Fruit fly (Drosophila melanogaster) whole organism, prepupa: ENCODE results near the gene prd1.
A peak's percentile ranks its signal among the peaks of the same experiment; 100 is the strongest.

ENCODE experiments used
- CG11294 ChIP-seq: fragments of 200-800 bp; sonication (Bioruptor generic); IDR thresholded peaks from 2 replicates; pipeline ENCODE4 v1.3.6; 2022; ENCODE audit warnings: missing biosample characterization, missing genetic modification characterization
- CG1621 ChIP-seq: fragments of 200-800 bp; sonication (Bioruptor generic); optimal IDR thresholded peaks from 3 replicates; lab custom pipeline; 2018; ENCODE audit warnings: missing biosample characterization, mild to moderate bottlenecking, missing genetic modification characterization
- CG16779 ChIP-seq: fragments of 200-800 bp; sonication (Bioruptor generic); optimal IDR thresholded peaks from 3 replicates; lab custom pipeline; 2017; ENCODE audit warnings: missing biosample characterization, mild to moderate bottlenecking, missing genetic modification characterization
- CG3032 ChIP-seq: fragments of 200-800 bp; optimal IDR thresholded peaks from 2 replicates; lab custom pipeline; 2019; ENCODE audit warnings: missing biosample characterization, mild to moderate bottlenecking, missing genetic modification characterization, moderate library complexity
- CG31627 ChIP-seq: fragments of 200-800 bp; sonication (Bioruptor generic); optimal IDR thresholded peaks from 3 replicates; lab custom pipeline; 2016; ENCODE audit warnings: missing biosample characterization, missing genetic modification characterization
- CG4318 ChIP-seq: fragments of 200-800 bp; sonication (Bioruptor generic); optimal IDR thresholded peaks from 3 replicates; lab custom pipeline; 2017; ENCODE audit warnings: missing biosample characterization, mild to moderate bottlenecking, missing genetic modification characterization
- CG6808 ChIP-seq: fragments of 200-800 bp; sonication (Bioruptor generic); optimal IDR thresholded peaks from 3 replicates; lab custom pipeline; 2017; ENCODE audit warnings: missing biosample characterization, missing genetic modification characterization, mild to moderate bottlenecking, moderate library complexity, missing genetic modification reagents
- CG6854 ChIP-seq: fragments of 200-800 bp; sonication (Bioruptor generic); optimal IDR thresholded peaks from 2 replicates; lab custom pipeline; 2017; ENCODE audit warnings: missing biosample characterization, mild to moderate bottlenecking, missing genetic modification characterization
- CG8119 ChIP-seq: fragments of 200-800 bp; sonication (Bioruptor generic); IDR thresholded peaks from 3 replicates; pipeline ENCODE4 v1.3.6; 2022; ENCODE audit warnings: missing biosample characterization, missing genetic modification characterization
- CG8632 ChIP-seq: fragments of 200-800 bp; sonication (Bioruptor generic); optimal IDR thresholded peaks from 3 replicates; lab custom pipeline; 2016; ENCODE audit warnings: missing biosample characterization, missing genetic modification characterization
- Eip75B ChIP-seq: fragments of 200-800 bp; sonication (Bioruptor generic); optimal IDR thresholded peaks from 3 replicates; lab custom pipeline; 2016; ENCODE audit warnings: missing biosample characterization, missing genetic modification characterization
- Eip78C ChIP-seq: fragments of 200-800 bp; sonication (Bioruptor generic); peaks from one replicate; lab custom pipeline; 2016; ENCODE audit warnings: missing biosample characterization, missing genetic modification characterization
- Eip93F ChIP-seq: fragments of 200-800 bp; sonication (Bioruptor generic); optimal IDR thresholded peaks from 2 replicates; lab custom pipeline; 2016; ENCODE audit warnings: missing biosample characterization, mild to moderate bottlenecking, missing genetic modification characterization
- Ets96B ChIP-seq: fragments of 200-800 bp; optimal IDR thresholded peaks from 2 replicates; lab custom pipeline; 2019; ENCODE audit warnings: missing biosample characterization, mild to moderate bottlenecking, missing genetic modification characterization, moderate library complexity
- Hr38 ChIP-seq: sonication (Bioruptor generic); optimal IDR thresholded peaks from 2 replicates; lab custom pipeline; 2016; ENCODE audit warnings: missing biosample characterization, missing genetic modification characterization
- OdsH ChIP-seq: fragments of 200-800 bp; sonication (Bioruptor generic); optimal IDR thresholded peaks from 3 replicates; lab custom pipeline; 2016; ENCODE audit warnings: missing biosample characterization, missing genetic modification characterization
- Sox14 ChIP-seq: fragments of 200-800 bp; sonication (Bioruptor generic); optimal IDR thresholded peaks from 3 replicates; lab custom pipeline; 2016; ENCODE audit warnings: missing biosample characterization, missing genetic modification characterization
- Sox15 ChIP-seq: fragments of 200-800 bp; sonication (Bioruptor generic); optimal IDR thresholded peaks from 3 replicates; lab custom pipeline; 2016; ENCODE audit warnings: missing biosample characterization, missing genetic modification characterization
- acj6 ChIP-seq: fragments of 200-800 bp; sonication (Bioruptor generic); optimal IDR thresholded peaks from 3 replicates; lab custom pipeline; 2016; ENCODE audit warnings: missing biosample characterization, missing genetic modification characterization
- cyc ChIP-seq: fragments of 200-800 bp; sonication (Bioruptor generic); optimal IDR thresholded peaks from 3 replicates; lab custom pipeline; 2016; ENCODE audit warnings: missing biosample characterization, missing genetic modification characterization
- dsx ChIP-seq: fragments of 200-800 bp; optimal IDR thresholded peaks from 3 replicates; lab custom pipeline; 2019; ENCODE audit warnings: missing biosample characterization, mild to moderate bottlenecking, missing genetic modification characterization, moderate library complexity; ENCODE audit not compliant: poor library complexity, severe bottlenecking
- eg ChIP-seq: fragments of 200-800 bp; sonication (Bioruptor generic); IDR thresholded peaks from 3 replicates; pipeline ENCODE4 v1.3.6; 2022; ENCODE audit warnings: missing biosample characterization, missing genetic modification characterization
- esn ChIP-seq: fragments of 200-800 bp; sonication (Bioruptor generic); optimal IDR thresholded peaks from 2 replicates; lab custom pipeline; 2016; ENCODE audit warnings: missing biosample characterization, mild to moderate bottlenecking, missing genetic modification characterization, moderate library complexity
- fd59A ChIP-seq: fragments of 200-800 bp; sonication (Bioruptor generic); optimal IDR thresholded peaks from 2 replicates; lab custom pipeline; 2017; ENCODE audit warnings: missing biosample characterization, mild to moderate bottlenecking, missing genetic modification characterization, missing genetic modification reagents
- fd85E ChIP-seq: fragments of 200-800 bp; sonication (Bioruptor generic); optimal IDR thresholded peaks from 3 replicates; lab custom pipeline; 2016; ENCODE audit warnings: missing biosample characterization, missing genetic modification characterization
- fkh ChIP-seq: fragments of 200-800 bp; sonication (Bioruptor generic); optimal IDR thresholded peaks from 3 replicates; lab custom pipeline; 2017; ENCODE audit warnings: missing biosample characterization, mild to moderate bottlenecking, missing genetic modification characterization, moderate library complexity
- pdm3 ChIP-seq: fragments of 200-800 bp; sonication (Bioruptor generic); optimal IDR thresholded peaks from 3 replicates; lab custom pipeline; 2016; ENCODE audit warnings: missing biosample characterization, missing genetic modification characterization
- salr ChIP-seq, 2 experiments: fragments of 200-800 bp; sonication (Bioruptor generic); optimal IDR thresholded peaks; 3 replicates each; lab custom pipeline; 2016 to 2018; ENCODE audit warnings: missing biosample characterization in 2 of 2, missing genetic modification characterization in 2 of 2, mild to moderate bottlenecking in 1 of 2
- spab ChIP-seq: fragments of 200-800 bp; sonication (Bioruptor generic); optimal IDR thresholded peaks from 2 replicates; lab custom pipeline; 2017; ENCODE audit warnings: missing biosample characterization, mild to moderate bottlenecking, missing genetic modification characterization, missing genetic modification reagents
- ss ChIP-seq, 2 experiments: fragments of 200-800 bp; sonication (Bioruptor generic); optimal IDR thresholded peaks; 2 replicates in 1 of 2; 3 replicates in 1 of 2; lab custom pipeline; 2017 to 2018; ENCODE audit warnings: mild to moderate bottlenecking in 2 of 2, missing biosample characterization in 2 of 2, missing genetic modification characterization in 2 of 2, moderate library complexity in 1 of 2
- topi ChIP-seq: fragments of 200-800 bp; sonication (Bioruptor generic); optimal IDR thresholded peaks from 3 replicates; lab custom pipeline; 2016; ENCODE audit warnings: missing biosample characterization, missing genetic modification characterization
- vri ChIP-seq: fragments of 200-800 bp; sonication (Bioruptor generic); optimal IDR thresholded peaks from 3 replicates; lab custom pipeline; 2016; ENCODE audit warnings: missing biosample characterization, mild to moderate bottlenecking, missing genetic modification characterization

The prd1 gene

dm6 chr3R:11764279-11764880 lies 22.4 kb downstream of the prd1 start, which contains the start of gene Lk6 (continued):
- TF ChIP-seq fd59A (GFP tag; lab: Kevin White, UChicago) (no peak), pdm3 (GFP tag; lab: Kevin White, UChicago) (no peak), CG16779 (tag; lab: Kevin White, UChicago) (peak; percentile 70), CG3032 (tag; lab: Kevin White, UChicago) (peak; percentile 6), acj6 (GFP tag; lab: Kevin White, UChicago) (no peak), Ets96B (tag; lab: Kevin White, UChicago) (peak; percentile 28), ss (GFP tag; optimal IDR thresholded peaks at IDR 0.05; lab: Kevin White, UChicago) (peak; percentile 69), CG6808 (peak; percentile 61), esn (GFP tag; lab: Kevin White, UChicago) (peak; percentile 34), cyc (GFP tag; lab: Kevin White, UChicago) (no peak), fkh (GFP tag; lab: Kevin White, UChicago) (peak; percentile 28), CG11294 (no peak), salr (GFP tag; optimal IDR thresholded peaks at IDR 0.05; lab: Kevin White, UChicago) (peak in 1 of 2 experiments; percentile 0), Sox14 (peak; percentile 66), Eip78C (GFP tag; lab: Kevin White, UChicago) (peak; percentile 51), topi (GFP tag; lab: Kevin White, UChicago) (peak; percentile 31), Hr38 (GFP tag; lab: Kevin White, UChicago) (no peak), OdsH (no peak), Eip75B (GFP tag; lab: Kevin White, UChicago) (peak; percentile 52), Eip93F (GFP tag; lab: Kevin White, UChicago) (no peak), CG31627 (GFP tag; lab: Kevin White, UChicago) (no peak), CG1621 (tag; lab: Kevin White, UChicago) (peak; percentile 69), eg (GFP tag; lab: Robert Waterston, UW) (no peak), CG8632 (GFP tag; lab: Kevin White, UChicago) (no peak), spab (GFP tag; lab: Kevin White, UChicago) (no peak)

- TF ChIP-seq CG1621 (tag; lab: Kevin White, UChicago) (peak; percentile 93), CG6808 (peak; percentile 47), ss (GFP tag; optimal IDR thresholded peaks at IDR 0.05; lab: Kevin White, UChicago) (peak; percentile 25 to 54), CG6854 (GFP tag; lab: Kevin White, UChicago) (peak; percentile 63), Eip78C (GFP tag; lab: Kevin White, UChicago) (peak; percentile 72), CG8119 (GFP tag; lab: Robert Waterston, UW) (no peak), dsx (GFP tag; lab: Kevin White, UChicago) (peak; percentile 64), CG4318 (GFP tag; lab: Kevin White, UChicago) (no peak)
These were observed 23.1 kb downstream of the prd1 start for dm6 chr3R:11763494-11764278.

dm6 chr3R:11762500-11762899 lies 24.3 kb downstream of the prd1 start:
- TF ChIP-seq ss (GFP tag; optimal IDR thresholded peaks at IDR 0.05; lab: Kevin White, UChicago), result peak; percentile 0 to 6
- peak; percentile 43 for TF ChIP-seq fkh (GFP tag; lab: Kevin White, UChicago)
- no peak for TF ChIP-seq fd85E (GFP tag; lab: Kevin White, UChicago)
- TF ChIP-seq vri (GFP tag; lab: Kevin White, UChicago), result peak; percentile 67
- no peak for TF ChIP-seq fd59A (GFP tag; lab: Kevin White, UChicago)
- TF ChIP-seq CG3032 (tag; lab: Kevin White, UChicago), result no peak
- TF ChIP-seq topi (GFP tag; lab: Kevin White, UChicago), result no peak
- TF ChIP-seq Sox15, result no peak
